Worm (Caenorhabditis elegans) whole organism, L4 larva: ENCODE results near the gene cri-3.

Experiments used
- F26F4.8 ChIP-seq: fragments of 200-800 bp; sonication (Bioruptor generic); conservative IDR thresholded peaks from 2 replicates; pipeline ENCODE4 v1.3.6; 2022; ENCODE audit warnings: missing genetic modification characterization, missing compliant biosample characterization
- F37D6.2 ChIP-seq: sonication (generic microtip); optimal IDR thresholded peaks from 2 replicates; lab custom pipeline; 2016; ENCODE audit warnings: mild to moderate bottlenecking, missing genetic modification characterization, missing compliant biosample characterization
- F49E8.2 ChIP-seq: sonication (generic microtip); optimal IDR thresholded peaks from 2 replicates; lab custom pipeline; 2016; ENCODE audit warnings: missing compliant biosample characterization, mild to moderate bottlenecking, missing genetic modification characterization, borderline replicate concordance
- R02D3.7 ChIP-seq: fragments of 150-350 bp; sonication (generic microtip); optimal IDR thresholded peaks from 3 replicates; lab custom pipeline; 2014; ENCODE audit warnings: missing biosample characterization, missing genetic modification characterization
- T26A8.4 ChIP-seq: fragments of 200-800 bp; sonication (Bioruptor generic); IDR thresholded peaks from 2 replicates; pipeline ENCODE4 v1.3.6; 2022; ENCODE audit warnings: missing genetic modification characterization, missing compliant biosample characterization
- aha-1 ChIP-seq: fragments of 150-350 bp; peaks from one replicate; lab custom pipeline; 2014; ENCODE audit warnings: missing biosample characterization, missing genetic modification characterization
- ama-1 ChIP-seq: fragments of 150-350 bp; optimal IDR thresholded peaks from 2 replicates; lab custom pipeline; 2014; ENCODE audit warnings: inconsistent platforms, mixed read lengths
- ceh-28 ChIP-seq: fragments of 150-350 bp; optimal IDR thresholded peaks from 2 replicates; lab custom pipeline; 2014; ENCODE audit warnings: missing biosample characterization, missing genetic modification reagents, missing genetic modification characterization
- ceh-32 ChIP-seq: sonication (generic microtip); optimal IDR thresholded peaks from 2 replicates; lab custom pipeline; 2016; ENCODE audit warnings: mild to moderate bottlenecking, missing genetic modification characterization, missing compliant biosample characterization; ENCODE audit not compliant: poor library complexity
- ceh-44 ChIP-seq: fragments of 200-800 bp; sonication (Bioruptor generic); IDR thresholded peaks from 2 replicates; pipeline ENCODE4 v1.3.6; 2022; ENCODE audit warnings: missing genetic modification reagents, missing genetic modification characterization, missing compliant biosample characterization
- daf-12 ChIP-seq: fragments of 150-350 bp; optimal IDR thresholded peaks from 2 replicates; lab custom pipeline; 2014; ENCODE audit warnings: missing biosample characterization, missing genetic modification reagents, missing genetic modification characterization
- daf-16 ChIP-seq, 3 experiments: sonication (generic microtip); optimal IDR thresholded peaks; 2 replicates each; lab custom pipeline; 2016 to 2017; ENCODE audit warnings: missing genetic modification characterization in 3 of 3, missing genetic modification reagents in 3 of 3, mild to moderate bottlenecking in 2 of 3, missing compliant biosample characterization in 2 of 3, missing biosample characterization in 1 of 3, moderate library complexity in 1 of 3
- dmd-6 ChIP-seq: fragments of 200-800 bp; sonication (Bioruptor generic); IDR thresholded peaks from 2 replicates; pipeline ENCODE4 v1.3.6; 2022; ENCODE audit warnings: missing genetic modification reagents, missing genetic modification characterization, missing compliant biosample characterization
- dve-1 ChIP-seq: sonication (generic microtip); optimal IDR thresholded peaks from 2 replicates; lab custom pipeline; 2017; ENCODE audit warnings: antibody characterized with exemption, mild to moderate bottlenecking, missing genetic modification characterization, missing compliant biosample characterization; ENCODE audit not compliant: insufficient read depth
- egl-43 ChIP-seq: fragments of 200-800 bp; sonication (Bioruptor generic); IDR thresholded peaks from 2 replicates; pipeline ENCODE4 v1.3.6; 2022; ENCODE audit warnings: missing genetic modification reagents, missing genetic modification characterization, missing compliant biosample characterization
- fkh-10 ChIP-seq: fragments of 150-350 bp; optimal IDR thresholded peaks from 2 replicates; lab custom pipeline; 2014; ENCODE audit warnings: missing biosample characterization, missing genetic modification reagents, missing genetic modification characterization
- hlh-30 ChIP-seq: sonication (generic microtip); optimal IDR thresholded peaks from 2 replicates; lab custom pipeline; 2017; ENCODE audit warnings: antibody characterized with exemption, mild to moderate bottlenecking, missing genetic modification characterization, missing compliant biosample characterization; ENCODE audit not compliant: insufficient read depth
- hmg-1.1 ChIP-seq: fragments of 200-800 bp; sonication (Bioruptor generic); IDR thresholded peaks from 2 replicates; pipeline ENCODE4 v1.3.6; 2022; ENCODE audit warnings: missing genetic modification reagents, missing genetic modification characterization, missing compliant biosample characterization
- lim-7 ChIP-seq: fragments of 200-800 bp; sonication (Bioruptor generic); IDR thresholded peaks from 2 replicates; pipeline ENCODE4 v1.3.6; 2022; ENCODE audit warnings: missing genetic modification characterization, missing compliant biosample characterization
- lin-13 ChIP-seq: fragments of 150-350 bp; optimal IDR thresholded peaks from 2 replicates; lab custom pipeline; 2014; ENCODE audit warnings: missing biosample characterization, missing genetic modification reagents, missing genetic modification characterization
- lin-15B ChIP-seq: fragments of 150-350 bp; sonication (generic microtip); optimal IDR thresholded peaks from 3 replicates; lab custom pipeline; 2014; ENCODE audit warnings: missing biosample characterization, missing genetic modification characterization
- lin-38 ChIP-seq: fragments of 200-800 bp; sonication (Bioruptor generic); IDR thresholded peaks from 2 replicates; pipeline ENCODE4 v1.3.6; 2022; ENCODE audit warnings: missing genetic modification reagents, missing genetic modification characterization, missing compliant biosample characterization
- lin-39 ChIP-seq: fragments of 150-350 bp; optimal IDR thresholded peaks from 2 replicates; lab custom pipeline; 2014; ENCODE audit warnings: missing biosample characterization, missing genetic modification reagents, missing genetic modification characterization
- lsy-2 ChIP-seq, 2 experiments: fragments of 150-350 bp in 1 of 2; sonication (generic microtip) in 1 of 2; optimal IDR thresholded peaks; 2 replicates each; lab custom pipeline; 2014 to 2017; ENCODE audit warnings: missing biosample characterization in 2 of 2, missing genetic modification characterization in 2 of 2
- madf-9 ChIP-seq: fragments of 200-800 bp; sonication (Bioruptor generic); conservative IDR thresholded peaks from 2 replicates; pipeline ENCODE4 v1.3.6; 2022; ENCODE audit warnings: missing genetic modification reagents, missing genetic modification characterization, missing compliant biosample characterization
- mdt-29 ChIP-seq: fragments of 200-800 bp; sonication (Bioruptor generic); IDR thresholded peaks from 2 replicates; pipeline ENCODE4 v1.3.6; 2022; ENCODE audit warnings: missing genetic modification reagents, missing genetic modification characterization, missing compliant biosample characterization
- mep-1 ChIP-seq: fragments of 150-350 bp; sonication (generic microtip); optimal IDR thresholded peaks from 3 replicates; lab custom pipeline; 2014; ENCODE audit warnings: missing biosample characterization, missing genetic modification characterization
- mes-2 ChIP-seq: sonication (generic microtip); optimal IDR thresholded peaks from 2 replicates; lab custom pipeline; 2016; ENCODE audit warnings: missing genotype, mild to moderate bottlenecking, missing genetic modification characterization, missing compliant biosample characterization; ENCODE audit not compliant: poor library complexity, severe bottlenecking
- nhr-28 ChIP-seq: fragments of 150-350 bp; optimal IDR thresholded peaks from 2 replicates; lab custom pipeline; 2014; ENCODE audit warnings: missing biosample characterization, missing genetic modification characterization
- nhr-41 ChIP-seq: fragments of 200-800 bp; sonication (Bioruptor generic); IDR thresholded peaks from 2 replicates; pipeline ENCODE4 v1.3.6; 2022; ENCODE audit warnings: missing genetic modification reagents, missing genetic modification characterization, missing compliant biosample characterization
- nhr-76 ChIP-seq: fragments of 150-350 bp; optimal IDR thresholded peaks from 2 replicates; lab custom pipeline; 2014; ENCODE audit warnings: missing biosample characterization, missing genetic modification characterization
- nhr-77 ChIP-seq: fragments of 150-350 bp; optimal IDR thresholded peaks from 2 replicates; lab custom pipeline; 2014; ENCODE audit warnings: missing biosample characterization, missing genetic modification characterization
- pha-4 ChIP-seq, 2 experiments: fragments of 150-350 bp in 1 of 2; fragments of 200-800 bp in 1 of 2; sonication (Bioruptor generic) in 1 of 2; IDR thresholded peaks in 1 of 2; optimal IDR thresholded peaks in 1 of 2; 2 replicates each; pipeline versions ENCODE4 v1.3.6 to Lab custom; 2014 to 2022; ENCODE audit warnings: missing genetic modification characterization in 2 of 2, missing genetic modification reagents in 2 of 2, missing biosample characterization in 1 of 2, missing compliant biosample characterization in 1 of 2
- rbr-2 ChIP-seq: sonication (generic microtip); optimal IDR thresholded peaks from 2 replicates; lab custom pipeline; 2016; ENCODE audit warnings: missing genotype, missing genetic modification characterization, missing compliant biosample characterization
- saeg-2 ChIP-seq: fragments of 200-800 bp; sonication (Bioruptor generic); IDR thresholded peaks from 2 replicates; pipeline ENCODE4 v1.3.6; 2022; ENCODE audit warnings: missing genetic modification reagents, missing genetic modification characterization, missing compliant biosample characterization
- spr-1 ChIP-seq: sonication (generic microtip); optimal IDR thresholded peaks from 2 replicates; lab custom pipeline; 2016; ENCODE audit warnings: mild to moderate bottlenecking, missing genetic modification characterization, missing compliant biosample characterization
- tag-97 ChIP-seq: fragments of 200-800 bp; sonication (Bioruptor generic); IDR thresholded peaks from 2 replicates; pipeline ENCODE4 v1.3.6; 2022; ENCODE audit warnings: missing genetic modification characterization, missing compliant biosample characterization
- zfp-3 ChIP-seq: fragments of 200-800 bp; sonication (Bioruptor generic); conservative IDR thresholded peaks from 2 replicates; pipeline ENCODE4 v1.3.6; 2022; ENCODE audit warnings: missing genetic modification reagents, missing genetic modification characterization, missing compliant biosample characterization
- zip-11 ChIP-seq: fragments of 200-800 bp; sonication (Bioruptor generic); IDR thresholded peaks from 2 replicates; pipeline ENCODE4 v1.3.6; 2022; ENCODE audit warnings: missing genetic modification characterization, missing compliant biosample characterization
- ztf-11 ChIP-seq: fragments of 150-350 bp; optimal IDR thresholded peaks from 2 replicates; lab custom pipeline; 2014; ENCODE audit warnings: missing biosample characterization, missing genetic modification characterization

The cri-3 gene

ce11 chrIII:3395112-3395511 is 1.0 kb upstream of the cri-3 start:
- TF ChIP-seq ceh-28 (tag; lab: Kevin White, UChicago), result peak; percentile 31
- no peak for TF ChIP-seq zip-11
- peak; percentile 19 for TF ChIP-seq mes-2
- TF ChIP-seq lsy-2 (tag; optimal IDR thresholded peaks at IDR 0.05; lab: Kevin White, UChicago), result peak in 1 of 2 experiments; percentile 31
- TF ChIP-seq dve-1 (tag; lab: Kevin White, UChicago), result peak; percentile 16
- peak; percentile 5 for TF ChIP-seq mep-1 (tag; lab: Kevin White, UChicago)
- peak; percentile 49 for TF ChIP-seq hlh-30
- TF ChIP-seq nhr-77 (tag; lab: Kevin White, UChicago), result no peak
- no peak for TF ChIP-seq F49E8.2 (tag; lab: Kevin White, UChicago)
- no peak for TF ChIP-seq madf-9

- TF ChIP-seq lsy-2 (tag; optimal IDR thresholded peaks at IDR 0.05; lab: Kevin White, UChicago) (no peak), zip-11 (no peak), aha-1 (peak; percentile 94), F26F4.8 (GFP tag; lab: Robert Waterston, UW) (no peak), T26A8.4 (GFP tag; lab: Robert Waterston, UW) (no peak), F37D6.2 (tag; lab: Kevin White, UChicago) (no peak), fkh-10 (GFP tag; lab: Kevin White, UChicago) (no peak), zfp-3 (GFP tag; lab: Robert Waterston, UW) (no peak), lin-39 (no peak), mdt-29 (no peak), lim-7 (no peak), saeg-2 (GFP tag; lab: Robert Waterston, UW) (no peak), hlh-30 (no peak), dmd-6 (GFP tag; lab: Robert Waterston, UW) (no peak), daf-12 (no peak), rbr-2 (tag; lab: Kevin White, UChicago) (no peak), lin-13 (GFP tag; lab: Kevin White, UChicago) (no peak), egl-43 (no peak), pha-4 (GFP tag; IDR thresholded peaks at IDR 0.05; lab: Robert Waterston, UW) (no peak), pha-4 (tag; optimal IDR thresholded peaks at IDR 0.05; lab: Kevin White, UChicago) (no peak), nhr-28 (tag; lab: Kevin White, UChicago) (no peak), ceh-44 (GFP tag; lab: Robert Waterston, UW) (no peak), lin-38 (GFP tag; lab: Robert Waterston, UW) (peak; percentile 20; the same call in 1 of the 2 replicates), spr-1 (no peak), dve-1 (tag; lab: Kevin White, UChicago) (peak; percentile 39), ama-1 (peak; percentile 61), ztf-11 (tag; lab: Kevin White, UChicago) (no peak), hmg-1.1 (GFP tag; lab: Robert Waterston, UW) (no peak), nhr-41 (GFP tag; lab: Robert Waterston, UW) (no peak), R02D3.7 (tag; lab: Kevin White, UChicago) (no peak), tag-97 (no peak)
- TF ChIP-seq, all 104 proteins: peak for 4
These were observed 1.5 kb downstream of the cri-3 start, which contains the start of gene clpf-1 for ce11 chrIII:3397678-3398077. Gene clpf-1 (plus strand): TSS chrIII:3397743.

- no peak for TF ChIP-seq ceh-32
- TF ChIP-seq lin-38 (GFP tag; lab: Robert Waterston, UW), result peak; percentile 53
- peak; percentile 6 for TF ChIP-seq aha-1
- no peak for TF ChIP-seq nhr-76 (tag; lab: Kevin White, UChicago)
- peak; percentile 9 for TF ChIP-seq lin-15B (tag; lab: Kevin White, UChicago)
- no peak for TF ChIP-seq lin-39
- no peak for TF ChIP-seq daf-16 (GFP tag; optimal IDR thresholded peaks at IDR 0.05; lab: Kevin White, UChicago)
- peak; percentile 11 for TF ChIP-seq daf-16 (tag; optimal IDR thresholded peaks at IDR 0.05; lab: Kevin White, UChicago)
These were observed 2.3 kb downstream of the cri-3 start for ce11 chrIII:3398485-3398884.
